Fruit fly (Drosophila melanogaster) whole organism, wandering third instar larva: ENCODE results near the gene edin.

Source experiments
- Hr78 ChIP-seq: fragments of >200 bp; optimal IDR thresholded peaks from 2 replicates; lab custom pipeline; 2017; ENCODE audit warnings: missing biosample characterization, missing genetic modification characterization
- Hr83 ChIP-seq: fragments of 200-300 bp; sonication (Bioruptor generic); optimal IDR thresholded peaks from 2 replicates; lab custom pipeline; 2016; ENCODE audit warnings: missing biosample characterization, mild to moderate bottlenecking, missing genetic modification characterization, moderate library complexity; ENCODE audit not compliant: poor library complexity, severe bottlenecking
- Rel ChIP-seq, 2 experiments: fragments of 200-800 bp; sonication (Bioruptor generic) in 1 of 2; optimal IDR thresholded peaks; 2 replicates in 1 of 2; 3 replicates in 1 of 2; lab custom pipeline; 2016 to 2019; ENCODE audit warnings: mild to moderate bottlenecking in 2 of 2, missing biosample characterization in 2 of 2, missing genetic modification characterization in 2 of 2, moderate library complexity in 1 of 2
- br ChIP-seq: fragments of 200-800 bp; sonication (Bioruptor generic); optimal IDR thresholded peaks from 2 replicates; lab custom pipeline; 2016; ENCODE audit warnings: missing biosample characterization, missing genetic modification characterization
- brk ChIP-seq: fragments of 200-800 bp; sonication (Bioruptor generic); optimal IDR thresholded peaks from 2 replicates; lab custom pipeline; 2016; ENCODE audit warnings: missing biosample characterization, mild to moderate bottlenecking, missing genetic modification characterization
- foxo ChIP-seq, 2 experiments: fragments of 200-800 bp; sonication (Bioruptor generic); optimal IDR thresholded peaks; 2 replicates in 1 of 2; 3 replicates in 1 of 2; lab custom pipeline; 2016 to 2017; ENCODE audit warnings: missing biosample characterization in 2 of 2, missing genetic modification characterization in 2 of 2
- pan ChIP-seq: fragments of >200 bp; optimal IDR thresholded peaks from 2 replicates; lab custom pipeline; 2017
- psq ChIP-seq: fragments of 200-800 bp; sonication (Bioruptor generic); optimal IDR thresholded peaks from 3 replicates; lab custom pipeline; 2017; ENCODE audit warnings: missing biosample characterization, mild to moderate bottlenecking, missing genetic modification characterization, moderate library complexity
- sv ChIP-seq: fragments of 200-800 bp; sonication (Bioruptor generic); optimal IDR thresholded peaks from 3 replicates; lab custom pipeline; 2016; ENCODE audit warnings: missing biosample characterization, missing genetic modification characterization
- usp ChIP-seq: fragments of >200 bp; optimal IDR thresholded peaks from 2 replicates; lab custom pipeline; 2017; ENCODE audit warnings: missing biosample characterization, missing genetic modification characterization

DNA sequence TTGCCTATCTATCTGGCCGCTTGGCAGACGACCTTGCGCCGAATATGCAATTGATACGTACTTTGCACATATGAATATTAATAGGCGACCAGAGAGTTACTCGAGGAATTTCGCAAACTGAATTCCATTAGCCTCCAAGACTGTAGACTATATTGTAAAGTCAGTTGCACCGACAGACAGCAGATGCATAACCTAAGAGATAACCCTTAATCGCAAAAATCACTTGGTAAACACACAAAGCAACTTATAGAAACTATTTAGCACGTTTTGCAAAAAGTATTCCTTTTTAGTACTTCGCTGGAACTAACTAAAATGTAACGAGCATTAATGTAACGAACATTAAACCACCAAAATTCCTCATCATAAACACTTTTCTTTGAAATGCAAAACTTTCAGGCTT lies 8.6 kb upstream of the edin start, which contains the start of gene CG6333:
- no peak for TF ChIP-seq usp
- TF ChIP-seq Hr78 (GFP tag; lab: Kevin White, UChicago): no peak
- no peak for TF ChIP-seq foxo (GFP tag; optimal IDR thresholded peaks at IDR 0.05; lab: Kevin White, UChicago)
- no peak for TF ChIP-seq psq (GFP tag; lab: Kevin White, UChicago)
- TF ChIP-seq pan (lab: Kevin White, UChicago): no peak
- TF ChIP-seq sv: no peak
- no peak for TF ChIP-seq Rel (GFP tag; optimal IDR thresholded peaks at IDR 0.05; lab: Kevin White, UChicago)
- TF ChIP-seq Rel (tag; optimal IDR thresholded peaks at IDR 0.05; lab: Kevin White, UChicago): no peak
- no peak for TF ChIP-seq br (GFP tag; lab: Kevin White, UChicago)
- no peak for TF ChIP-seq Hr83 (GFP tag; lab: Kevin White, UChicago)
- TF ChIP-seq brk (GFP tag; lab: Kevin White, UChicago): no peak
